Worm (Caenorhabditis elegans) whole organism, late embryonic: ENCODE results near the gene tsfm-1.
A peak's percentile ranks its signal among the peaks of the same experiment; 100 is the strongest.

ENCODE experiments used
- C38D4.7 ChIP-seq: fragments of 200-800 bp; sonication (Bioruptor generic); optimal IDR thresholded peaks from 2 replicates; lab custom pipeline; 2018; ENCODE audit warnings: mild to moderate bottlenecking, missing genetic modification characterization, moderate library complexity, missing compliant biosample characterization
- F13H6.1 ChIP-seq: sonication (generic microtip); optimal IDR thresholded peaks from 2 replicates; lab custom pipeline; 2016; ENCODE audit warnings: missing genetic modification characterization, missing compliant biosample characterization
- K02D7.2 ChIP-seq: sonication (generic microtip); optimal IDR thresholded peaks from 2 replicates; lab custom pipeline; 2017; ENCODE audit warnings: mild to moderate bottlenecking, missing genetic modification characterization, missing compliant biosample characterization
- T23F11.4 ChIP-seq: fragments of 200-800 bp; sonication (Bioruptor generic); optimal IDR thresholded peaks from 2 replicates; lab custom pipeline; 2018; ENCODE audit warnings: mild to moderate bottlenecking, missing genetic modification characterization, missing compliant biosample characterization
- ahr-1 ChIP-seq: sonication (generic microtip); optimal IDR thresholded peaks from 2 replicates; lab custom pipeline; 2016; ENCODE audit warnings: missing genetic modification characterization, missing compliant biosample characterization
- ama-1 ChIP-seq: fragments of 150-350 bp; optimal IDR thresholded peaks from 2 replicates; lab custom pipeline; 2014
- ceh-18 ChIP-seq: sonication (generic microtip); optimal IDR thresholded peaks from 2 replicates; lab custom pipeline; 2016; ENCODE audit warnings: missing genetic modification characterization, missing compliant biosample characterization
- ceh-2 ChIP-seq: sonication (generic microtip); optimal IDR thresholded peaks from 2 replicates; lab custom pipeline; 2016; ENCODE audit warnings: missing genotype, missing genetic modification characterization, missing compliant biosample characterization
- ceh-30 ChIP-seq: fragments of 150-350 bp; optimal IDR thresholded peaks from 2 replicates; lab custom pipeline; 2014; ENCODE audit warnings: missing biosample characterization, missing genetic modification characterization
- ceh-31 ChIP-seq: sonication (generic microtip); optimal IDR thresholded peaks from 2 replicates; lab custom pipeline; 2016; ENCODE audit warnings: missing genetic modification characterization, missing compliant biosample characterization
- ceh-34 ChIP-seq: sonication (generic microtip); optimal IDR thresholded peaks from 2 replicates; lab custom pipeline; 2016; ENCODE audit warnings: mild to moderate bottlenecking, missing genetic modification characterization, missing compliant biosample characterization
- ceh-45 ChIP-seq: fragments of 200-800 bp; sonication (Bioruptor generic); IDR thresholded peaks from 2 replicates; pipeline ENCODE4 v1.3.6; 2022; ENCODE audit warnings: missing genetic modification reagents, missing genetic modification characterization, missing compliant biosample characterization
- ceh-48 ChIP-seq: sonication (generic microtip); optimal IDR thresholded peaks from 2 replicates; lab custom pipeline; 2016; ENCODE audit warnings: missing genetic modification characterization, inconsistent platforms, missing compliant biosample characterization
- ceh-9 ChIP-seq: sonication (generic microtip); optimal IDR thresholded peaks from 2 replicates; lab custom pipeline; 2016; ENCODE audit warnings: mild to moderate bottlenecking, missing genetic modification characterization, inconsistent platforms, missing compliant biosample characterization
- che-1 ChIP-seq: sonication (generic microtip); optimal IDR thresholded peaks from 2 replicates; lab custom pipeline; 2016; ENCODE audit warnings: mild to moderate bottlenecking, missing genetic modification characterization, missing compliant biosample characterization
- dmd-4 ChIP-seq: sonication (generic microtip); optimal IDR thresholded peaks from 2 replicates; lab custom pipeline; 2016; ENCODE audit warnings: borderline replicate concordance, missing genetic modification characterization, missing compliant biosample characterization
- elt-4 ChIP-seq: sonication (generic microtip); optimal IDR thresholded peaks from 2 replicates; lab custom pipeline; 2016; ENCODE audit warnings: missing genetic modification characterization, missing compliant biosample characterization
- eyg-1 ChIP-seq: sonication (generic microtip); optimal IDR thresholded peaks from 2 replicates; lab custom pipeline; 2016; ENCODE audit warnings: missing genotype, missing genetic modification characterization, missing compliant biosample characterization
- fkh-10 ChIP-seq: fragments of 150-350 bp; optimal IDR thresholded peaks from 2 replicates; lab custom pipeline; 2014; ENCODE audit warnings: missing biosample characterization, missing genetic modification reagents, missing genetic modification characterization
- hlh-13 ChIP-seq: fragments of 200-800 bp; sonication (Bioruptor generic); optimal IDR thresholded peaks from 2 replicates; lab custom pipeline; 2018; ENCODE audit warnings: mild to moderate bottlenecking, missing genetic modification characterization, missing compliant biosample characterization
- hlh-30 ChIP-seq: sonication (generic microtip); optimal IDR thresholded peaks from 2 replicates; lab custom pipeline; 2017; ENCODE audit warnings: antibody characterized with exemption, missing genetic modification characterization, missing compliant biosample characterization; ENCODE audit not compliant: insufficient read depth
- hlh-6 ChIP-seq: sonication (generic microtip); optimal IDR thresholded peaks from 2 replicates; lab custom pipeline; 2016; ENCODE audit warnings: missing genotype, missing genetic modification characterization, missing compliant biosample characterization
- lim-6 ChIP-seq: sonication (generic microtip); optimal IDR thresholded peaks from 2 replicates; lab custom pipeline; 2016; ENCODE audit warnings: missing genetic modification characterization, missing compliant biosample characterization
- lin-11 ChIP-seq: fragments of 200-800 bp; sonication (Bioruptor generic); optimal IDR thresholded peaks from 2 replicates; lab custom pipeline; 2018; ENCODE audit warnings: mild to moderate bottlenecking, missing genetic modification characterization, missing compliant biosample characterization
- madf-2 ChIP-seq: sonication (generic microtip); optimal IDR thresholded peaks from 2 replicates; lab custom pipeline; 2017; ENCODE audit warnings: missing genetic modification characterization, missing compliant biosample characterization
- mec-3 ChIP-seq: sonication (generic microtip); optimal IDR thresholded peaks from 2 replicates; lab custom pipeline; 2016; ENCODE audit warnings: borderline replicate concordance, missing genetic modification characterization, missing compliant biosample characterization
- nhr-11 ChIP-seq: fragments of 150-350 bp; optimal IDR thresholded peaks from 2 replicates; lab custom pipeline; 2014; ENCODE audit warnings: missing biosample characterization, missing genetic modification characterization
- npax-4 ChIP-seq: sonication (generic microtip); optimal IDR thresholded peaks from 2 replicates; lab custom pipeline; 2016; ENCODE audit warnings: missing genetic modification characterization, missing compliant biosample characterization
- pha-4 ChIP-seq: fragments of 150-350 bp; optimal IDR thresholded peaks from 2 replicates; lab custom pipeline; 2018; ENCODE audit warnings: missing biosample characterization, missing genetic modification reagents, missing genetic modification characterization
- pqm-1 ChIP-seq: sonication (generic microtip); optimal IDR thresholded peaks from 2 replicates; lab custom pipeline; 2016; ENCODE audit warnings: missing genetic modification characterization, missing compliant biosample characterization
- pros-1 ChIP-seq: fragments of 150-350 bp; optimal IDR thresholded peaks from 2 replicates; lab custom pipeline; 2014; ENCODE audit warnings: missing biosample characterization, missing genetic modification reagents, missing genetic modification characterization
- sdc-2 ChIP-seq: sonication (generic microtip); optimal IDR thresholded peaks from 2 replicates; lab custom pipeline; 2016; ENCODE audit warnings: missing genotype, missing genetic modification characterization, missing compliant biosample characterization
- sox-2 ChIP-seq: fragments of 200-800 bp; sonication (Bioruptor generic); IDR thresholded peaks from 2 replicates; pipeline ENCODE4 v1.3.6; 2022; ENCODE audit warnings: missing genetic modification reagents, missing genetic modification characterization, missing compliant biosample characterization
- sox-4 ChIP-seq: sonication (generic microtip); optimal IDR thresholded peaks from 2 replicates; lab custom pipeline; 2017; ENCODE audit warnings: mild to moderate bottlenecking, missing genetic modification characterization, inconsistent platforms, missing compliant biosample characterization
- tbx-2 ChIP-seq: sonication (generic microtip); optimal IDR thresholded peaks from 2 replicates; lab custom pipeline; 2016; ENCODE audit warnings: missing genetic modification characterization, missing compliant biosample characterization
- ttx-3 ChIP-seq: sonication (generic microtip); optimal IDR thresholded peaks from 2 replicates; lab custom pipeline; 2016; ENCODE audit warnings: missing genetic modification reagents, missing genetic modification characterization, missing compliant biosample characterization
- unc-3 ChIP-seq, 2 experiments: fragments of 200-800 bp in 1 of 2; sonication (Bioruptor generic) in 1 of 2; sonication (generic microtip) in 1 of 2; conservative IDR thresholded peaks in 1 of 2; optimal IDR thresholded peaks in 1 of 2; 2 replicates each; pipeline versions ENCODE4 v1.3.6 to Lab custom; 2016 to 2022; ENCODE audit warnings: missing compliant biosample characterization in 2 of 2, missing genetic modification characterization in 2 of 2, missing genetic modification reagents in 1 of 2
- unc-42 ChIP-seq: sonication (generic microtip); optimal IDR thresholded peaks from 2 replicates; lab custom pipeline; 2016; ENCODE audit warnings: missing genotype, missing genetic modification characterization, missing compliant biosample characterization
- zip-5 ChIP-seq: sonication (generic microtip); optimal IDR thresholded peaks from 2 replicates; lab custom pipeline; 2016; ENCODE audit warnings: missing genetic modification characterization, missing compliant biosample characterization
- ztf-16 ChIP-seq: sonication (generic microtip); optimal IDR thresholded peaks from 2 replicates; lab custom pipeline; 2017; ENCODE audit warnings: missing genetic modification characterization, missing compliant biosample characterization

The tsfm-1 gene

ce11 chrV:12314413-12314812, 43.1 kb upstream of the tsfm-1 start:
- no peak for TF ChIP-seq sdc-2
- no peak for TF ChIP-seq sox-4 (tag; lab: Kevin White, UChicago)
- TF ChIP-seq unc-42 (tag; lab: Kevin White, UChicago) = peak; percentile 59

- TF ChIP-seq tbx-2 (tag; lab: Kevin White, UChicago) (no peak), unc-3 (GFP tag; conservative IDR thresholded peaks at IDR 0.05; lab: Robert Waterston, UW) (no peak), unc-3 (tag; optimal IDR thresholded peaks at IDR 0.05; lab: Kevin White, UChicago) (no peak), unc-42 (tag; lab: Kevin White, UChicago) (no peak), hlh-13 (GFP tag; lab: Kevin White, UChicago) (no peak), pha-4 (tag; lab: Kevin White, UChicago) (no peak), fkh-10 (no peak), ztf-16 (tag; lab: Kevin White, UChicago) (no peak), ceh-34 (no peak), ahr-1 (no peak), hlh-6 (tag; lab: Kevin White, UChicago) (no peak), ceh-30 (tag; lab: Kevin White, UChicago) (no peak), ceh-48 (tag; lab: Kevin White, UChicago) (no peak), sox-2 (GFP tag; lab: Robert Waterston, UW) (no peak)
Measured at ce11 chrV:12310256-12310655, 38.9 kb upstream of the tsfm-1 start, which contains the start of gene hpo-30. TSS of gene hpo-30 (minus strand) at chrV:12310356.

ce11 chrV:12307011-12307540, 35.7 kb upstream of the tsfm-1 start, which contains the start of gene srg-45:
TSS of gene srg-45 (plus strand) at chrV:12307490.
- no peak for TF ChIP-seq nhr-11 (tag; lab: Kevin White, UChicago)
- no peak for TF ChIP-seq mec-3 (tag; lab: Kevin White, UChicago)
- no peak for TF ChIP-seq ceh-18 (tag; lab: Kevin White, UChicago)
- no peak for TF ChIP-seq ceh-30 (tag; lab: Kevin White, UChicago)
- no peak for TF ChIP-seq hlh-30 (tag; lab: Kevin White, UChicago)
- no peak for TF ChIP-seq sdc-2
- TF ChIP-seq ceh-2 (tag; lab: Kevin White, UChicago) = no peak
- TF ChIP-seq ceh-45 (GFP tag; lab: Robert Waterston, UW) = no peak
- no peak for TF ChIP-seq C38D4.7

DNA sequence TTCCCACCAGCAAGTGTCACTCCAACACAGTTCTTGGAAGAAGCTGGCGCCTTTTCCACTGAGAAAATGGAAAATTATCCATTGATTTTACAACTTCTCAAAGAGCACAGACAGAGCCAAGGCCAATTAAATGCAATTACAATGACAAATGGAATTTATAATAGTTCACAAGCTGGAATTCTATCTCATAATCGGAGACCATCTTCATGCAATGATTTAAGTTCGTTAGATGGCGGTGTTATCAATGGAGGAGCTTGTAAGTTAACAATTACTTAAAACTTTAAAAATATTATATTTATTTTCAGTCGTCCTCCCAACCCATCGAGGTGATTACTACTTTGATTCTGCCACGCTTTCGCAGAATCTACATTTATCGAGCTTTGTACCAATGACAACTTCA, 34.3 kb upstream of the tsfm-1 start:
- no peak for TF ChIP-seq lim-6 (tag; lab: Kevin White, UChicago)
- TF ChIP-seq hlh-13 (GFP tag; lab: Kevin White, UChicago) = no peak
- TF ChIP-seq fkh-10 = no peak
- TF ChIP-seq npax-4 = no peak
- TF ChIP-seq unc-42 (tag; lab: Kevin White, UChicago) = no peak
- no peak for TF ChIP-seq K02D7.2 (tag; lab: Kevin White, UChicago)
- TF ChIP-seq ttx-3 = no peak
- no peak for TF ChIP-seq pqm-1 (tag; lab: Kevin White, UChicago)

ce11 chrV:12303453-12304077, 32.2 kb upstream of the tsfm-1 start:
- peak; percentile 100 for TF ChIP-seq ceh-48 (tag; lab: Kevin White, UChicago)
- TF ChIP-seq T23F11.4 (GFP tag; lab: Kevin White, UChicago) = peak; percentile 100
- TF ChIP-seq F13H6.1 (tag; lab: Kevin White, UChicago) = peak; percentile 99
- peak; percentile 99 for TF ChIP-seq npax-4
- TF ChIP-seq ttx-3 = peak; percentile 99
- peak; percentile 98 for TF ChIP-seq zip-5
- TF ChIP-seq ceh-31 (tag; lab: Kevin White, UChicago) = peak; percentile 98
- peak; percentile 99 for TF ChIP-seq che-1 (tag; lab: Kevin White, UChicago)
- TF ChIP-seq hlh-13 (GFP tag; lab: Kevin White, UChicago) = peak; percentile 100
- TF ChIP-seq ceh-9 = peak; percentile 100
- peak; percentile 100 for TF ChIP-seq ztf-16 (tag; lab: Kevin White, UChicago)
- TF ChIP-seq elt-4 (tag; lab: Kevin White, UChicago) = peak; percentile 99
- TF ChIP-seq unc-3 (GFP tag; conservative IDR thresholded peaks at IDR 0.05; lab: Robert Waterston, UW) = peak; percentile 100
- peak; percentile 100 for TF ChIP-seq unc-3 (tag; optimal IDR thresholded peaks at IDR 0.05; lab: Kevin White, UChicago)
- peak; percentile 99 for TF ChIP-seq tbx-2 (tag; lab: Kevin White, UChicago)
- TF ChIP-seq dmd-4 (tag; lab: Kevin White, UChicago) = peak; percentile 99
- TF ChIP-seq ceh-34 = peak; percentile 100
- peak; percentile 95 for TF ChIP-seq unc-42 (tag; lab: Kevin White, UChicago)
- peak; percentile 100 for TF ChIP-seq eyg-1
- peak; percentile 99 for TF ChIP-seq lim-6 (tag; lab: Kevin White, UChicago)
- peak; percentile 98 for TF ChIP-seq sox-2 (GFP tag; lab: Robert Waterston, UW)
- peak; percentile 99 for TF ChIP-seq pros-1 (tag; lab: Kevin White, UChicago)
- TF ChIP-seq sdc-2 = peak; percentile 95
- TF ChIP-seq lin-11 (tag; lab: Kevin White, UChicago) = peak; percentile 98
- TF ChIP-seq ama-1 (lab: Kevin White, UChicago) = peak; percentile 80
- TF ChIP-seq hlh-6 (tag; lab: Kevin White, UChicago) = peak; percentile 100
- TF ChIP-seq madf-2 (tag; lab: Kevin White, UChicago) = peak; percentile 99
